Worm (Caenorhabditis elegans) whole organism, mixed stage, embryonic: ENCODE results near the gene pha-2.

Experiments
- M03D4.4 ChIP-seq: sonication (generic microtip); optimal IDR thresholded peaks from 2 replicates; lab custom pipeline; 2017; ENCODE audit warnings: mild to moderate bottlenecking, missing genetic modification characterization, missing compliant biosample characterization
- bed-3 ChIP-seq: fragments of 200-800 bp; sonication (Bioruptor generic); optimal IDR thresholded peaks from 3 replicates; lab custom pipeline; 2018; ENCODE audit warnings: mild to moderate bottlenecking, missing genetic modification characterization, moderate library complexity, missing compliant biosample characterization
- blmp-1 ChIP-seq: fragments of 150-350 bp; optimal IDR thresholded peaks from 2 replicates; lab custom pipeline; 2014; ENCODE audit warnings: missing biosample characterization, missing genetic modification characterization
- ceh-39 ChIP-seq: fragments of 150-350 bp; optimal IDR thresholded peaks from 2 replicates; lab custom pipeline; 2014; ENCODE audit warnings: missing biosample characterization, missing genetic modification characterization
- ceh-43 ChIP-seq: fragments of 200-800 bp; sonication (Bioruptor generic); optimal IDR thresholded peaks from 2 replicates; lab custom pipeline; 2018; ENCODE audit warnings: mild to moderate bottlenecking, missing genetic modification characterization, moderate library complexity, missing compliant biosample characterization
- ceh-83 ChIP-seq: fragments of 200-800 bp; sonication (Bioruptor generic); optimal IDR thresholded peaks from 2 replicates; lab custom pipeline; 2018; ENCODE audit warnings: mild to moderate bottlenecking, missing genetic modification characterization, missing compliant biosample characterization
- ces-1 ChIP-seq: fragments of 150-350 bp; optimal IDR thresholded peaks from 2 replicates; lab custom pipeline; 2014; ENCODE audit warnings: missing biosample characterization, missing genetic modification reagents, missing genetic modification characterization
- cnd-1 ChIP-seq: fragments of 200-800 bp; sonication (Bioruptor generic); optimal IDR thresholded peaks from 2 replicates; lab custom pipeline; 2018; ENCODE audit warnings: mild to moderate bottlenecking, missing genetic modification characterization, missing compliant biosample characterization
- drap-1 ChIP-seq: fragments of 200-800 bp; sonication (Bioruptor generic); optimal IDR thresholded peaks from 3 replicates; lab custom pipeline; 2018; ENCODE audit warnings: mild to moderate bottlenecking, missing genetic modification characterization, missing compliant biosample characterization
- elt-1 ChIP-seq: sonication (generic microtip); optimal IDR thresholded peaks from 2 replicates; lab custom pipeline; 2017; ENCODE audit warnings: missing genetic modification characterization, mild to moderate bottlenecking, missing compliant biosample characterization, antibody characterized with exemption, moderate library complexity, borderline replicate concordance; ENCODE audit not compliant: insufficient read depth
- elt-3 ChIP-seq: fragments of 150-350 bp; optimal IDR thresholded peaks from 2 replicates; lab custom pipeline; 2014; ENCODE audit warnings: missing biosample characterization, missing genetic modification characterization
- flh-1 ChIP-seq: fragments of 200-800 bp; sonication (Bioruptor generic); optimal IDR thresholded peaks from 2 replicates; lab custom pipeline; 2018; ENCODE audit warnings: mild to moderate bottlenecking, missing genetic modification characterization, moderate library complexity, missing compliant biosample characterization
- ham-2 ChIP-seq: fragments of 200-800 bp; sonication (Bioruptor generic); optimal IDR thresholded peaks from 2 replicates; lab custom pipeline; 2018; ENCODE audit warnings: mild to moderate bottlenecking, missing genetic modification characterization, missing compliant biosample characterization
- hlh-1 ChIP-seq: fragments of 150-350 bp; optimal IDR thresholded peaks from 2 replicates; lab custom pipeline; 2014; ENCODE audit warnings: missing biosample characterization, missing genetic modification reagents, missing genetic modification characterization
- lin-13 ChIP-seq: fragments of 150-350 bp; optimal IDR thresholded peaks from 2 replicates; lab custom pipeline; 2014; ENCODE audit warnings: missing biosample characterization, missing genetic modification characterization
- lin-32 ChIP-seq: fragments of 200-800 bp; sonication (Bioruptor generic); optimal IDR thresholded peaks from 2 replicates; lab custom pipeline; 2018; ENCODE audit warnings: mild to moderate bottlenecking, missing genetic modification characterization, missing compliant biosample characterization
- lsy-2 ChIP-seq: fragments of 150-350 bp; optimal IDR thresholded peaks from 2 replicates; lab custom pipeline; 2014; ENCODE audit warnings: missing biosample characterization, missing genetic modification characterization
- mab-5 ChIP-seq: fragments of 150-350 bp; optimal IDR thresholded peaks from 2 replicates; lab custom pipeline; 2014; ENCODE audit warnings: missing biosample characterization, missing genetic modification characterization
- mep-1 ChIP-seq: fragments of 150-350 bp; optimal IDR thresholded peaks from 2 replicates; lab custom pipeline; 2017; ENCODE audit warnings: missing biosample characterization, missing genetic modification reagents, missing genetic modification characterization, inconsistent platforms
- mls-2 ChIP-seq: sonication (generic microtip); optimal IDR thresholded peaks from 2 replicates; lab custom pipeline; 2016; ENCODE audit warnings: mild to moderate bottlenecking, missing genetic modification characterization, moderate library complexity, missing compliant biosample characterization
- nhr-12 ChIP-seq: fragments of 150-350 bp; optimal IDR thresholded peaks from 2 replicates; lab custom pipeline; 2014; ENCODE audit warnings: missing biosample characterization, missing genetic modification characterization
- nhr-2 ChIP-seq: fragments of 150-350 bp; optimal IDR thresholded peaks from 2 replicates; lab custom pipeline; 2014; ENCODE audit warnings: missing biosample characterization, missing genetic modification characterization
- nhr-237 ChIP-seq: fragments of 150-350 bp; optimal IDR thresholded peaks from 2 replicates; lab custom pipeline; 2014; ENCODE audit warnings: missing biosample characterization, missing genetic modification characterization
- nhr-28 ChIP-seq: fragments of 150-350 bp; optimal IDR thresholded peaks from 2 replicates; lab custom pipeline; 2014; ENCODE audit warnings: missing biosample characterization, missing genetic modification characterization
- nhr-76 ChIP-seq: sonication (generic microtip); optimal IDR thresholded peaks from 2 replicates; lab custom pipeline; 2017; ENCODE audit warnings: missing biosample characterization, missing genetic modification characterization
- pha-4 ChIP-seq: fragments of 150-350 bp; optimal IDR thresholded peaks from 2 replicates; lab custom pipeline; 2018; ENCODE audit warnings: missing biosample characterization, missing genetic modification reagents, missing genetic modification characterization
- sem-2 ChIP-seq: fragments of 200-800 bp; sonication (Bioruptor generic); optimal IDR thresholded peaks from 2 replicates; lab custom pipeline; 2018; ENCODE audit warnings: mild to moderate bottlenecking, missing genetic modification characterization, missing compliant biosample characterization
- snpc-4 ChIP-seq: fragments of 150-350 bp; optimal IDR thresholded peaks from 2 replicates; lab custom pipeline; 2014; ENCODE audit warnings: missing biosample characterization, missing genetic modification characterization
- sptf-1 ChIP-seq: sonication (generic microtip); optimal IDR thresholded peaks from 2 replicates; lab custom pipeline; 2017; ENCODE audit warnings: mild to moderate bottlenecking, missing genetic modification characterization, moderate library complexity, missing compliant biosample characterization
- tbx-8 ChIP-seq: fragments of 200-800 bp; sonication (Bioruptor generic); optimal IDR thresholded peaks from 2 replicates; lab custom pipeline; 2018; ENCODE audit warnings: mild to moderate bottlenecking, missing genetic modification characterization, moderate library complexity, missing compliant biosample characterization
- unc-120 ChIP-seq: sonication (generic microtip); optimal IDR thresholded peaks from 2 replicates; lab custom pipeline; 2017; ENCODE audit warnings: missing genetic modification characterization, missing compliant biosample characterization; ENCODE audit not compliant: poor library complexity, severe bottlenecking
- unc-39 ChIP-seq: fragments of 150-350 bp; optimal IDR thresholded peaks from 2 replicates; lab custom pipeline; 2014; ENCODE audit warnings: missing biosample characterization, missing genetic modification characterization
- unc-62 ChIP-seq: fragments of 150-350 bp; optimal IDR thresholded peaks from 2 replicates; lab custom pipeline; 2014; ENCODE audit warnings: missing biosample characterization, missing genetic modification reagents, missing genetic modification characterization
- zip-8 ChIP-seq: fragments of 150-350 bp; optimal IDR thresholded peaks from 2 replicates; lab custom pipeline; 2014; ENCODE audit warnings: missing biosample characterization, missing genetic modification characterization
- ztf-11 ChIP-seq: fragments of 150-350 bp; optimal IDR thresholded peaks from 2 replicates; lab custom pipeline; 2014; ENCODE audit warnings: missing biosample characterization, missing genetic modification characterization

pha-2 gene

DNA sequence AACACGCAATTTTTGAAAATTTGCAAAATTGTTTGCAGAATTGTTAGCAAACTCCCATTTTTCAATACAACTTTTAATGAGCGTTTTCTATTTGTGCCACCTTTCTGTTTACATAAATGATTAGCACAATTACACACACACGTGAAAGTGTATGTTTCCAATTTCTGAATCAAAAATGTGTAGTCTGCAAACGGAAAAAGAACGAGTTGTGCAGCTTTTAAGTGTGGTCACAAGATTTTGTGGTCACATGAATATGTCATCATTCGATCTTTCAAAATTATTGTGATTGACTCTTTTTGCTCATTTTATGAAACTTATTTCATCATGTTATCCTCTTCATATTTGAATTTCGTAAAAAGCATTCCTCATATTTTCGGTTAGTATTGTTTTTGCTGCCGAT, 36.1 kb downstream of the pha-2 start:
- TF ChIP-seq unc-39 (tag; lab: Kevin White, UChicago) = no peak
- no peak for TF ChIP-seq hlh-1 (tag; lab: Kevin White, UChicago)
- TF ChIP-seq flh-1 (GFP tag; lab: Kevin White, UChicago) = no peak
- no peak for TF ChIP-seq unc-120 (tag; lab: Kevin White, UChicago)
- no peak for TF ChIP-seq ceh-43 (GFP tag; lab: Kevin White, UChicago)
- no peak for TF ChIP-seq lin-32 (GFP tag; lab: Kevin White, UChicago)

DNA sequence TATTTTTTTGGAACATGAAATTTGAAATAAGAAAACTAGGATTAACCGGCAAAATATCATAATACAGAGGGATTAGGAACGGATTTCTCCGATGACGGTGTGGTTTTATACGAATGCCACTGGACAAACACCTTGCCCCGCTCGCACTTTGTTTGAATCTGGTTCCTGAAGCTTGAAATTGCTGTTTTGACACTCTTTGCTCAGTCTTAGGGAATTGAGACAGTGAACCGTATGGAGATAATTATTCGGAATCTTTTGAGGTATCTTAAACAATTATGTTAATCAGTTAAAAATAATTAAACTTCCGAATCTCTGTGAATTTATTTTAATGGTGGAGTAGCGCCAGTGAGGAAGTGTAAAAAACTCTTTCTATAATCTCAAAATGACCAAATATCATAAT, 37.3 kb downstream of the pha-2 start, which contains the start of gene F13C5.3:
TSS of gene F13C5.3 (minus strand) at position 101 of the 400 bp plus-strand sequence.
- TF ChIP-seq mep-1 (tag; lab: Kevin White, UChicago) = no peak
- TF ChIP-seq lin-32 (GFP tag; lab: Kevin White, UChicago) = no peak
- no peak for TF ChIP-seq sem-2
- no peak for TF ChIP-seq cnd-1 (tag; lab: Kevin White, UChicago)
- TF ChIP-seq nhr-2 (tag; lab: Kevin White, UChicago) = no peak
- no peak for TF ChIP-seq flh-1 (GFP tag; lab: Kevin White, UChicago)
- no peak for TF ChIP-seq elt-1 (tag; lab: Kevin White, UChicago)
- TF ChIP-seq zip-8 (tag; lab: Kevin White, UChicago) = no peak
- TF ChIP-seq lsy-2 (tag; lab: Kevin White, UChicago) = no peak
- no peak for TF ChIP-seq elt-3
- TF ChIP-seq mab-5 (tag; lab: Kevin White, UChicago) = no peak
- no peak for TF ChIP-seq tbx-8 (GFP tag; lab: Kevin White, UChicago)
- TF ChIP-seq ceh-39 = no peak
- TF ChIP-seq drap-1 (GFP tag; lab: Kevin White, UChicago) = no peak
- no peak for TF ChIP-seq nhr-237 (tag; lab: Kevin White, UChicago)
- TF ChIP-seq ceh-43 (GFP tag; lab: Kevin White, UChicago) = no peak

ce11 chrX:593910-594447, 42.8 kb downstream of the pha-2 start, which contains the start of gene F13C5.2:
F13C5.2 (plus strand) TSS chrX:593960.
- TF ChIP-seq cnd-1 (tag; lab: Kevin White, UChicago) (peak; percentile 16), elt-3 (no peak)

ce11 chrX:593245-593733, 43.5 kb downstream of the pha-2 start:
- TF ChIP-seq M03D4.4 (tag; lab: Kevin White, UChicago) = peak; percentile 58
- TF ChIP-seq ceh-83 (GFP tag; lab: Kevin White, UChicago) = no peak
- TF ChIP-seq elt-3 = no peak
- TF ChIP-seq ceh-43 (GFP tag; lab: Kevin White, UChicago) = peak; percentile 69
- TF ChIP-seq blmp-1 = no peak
- no peak for TF ChIP-seq lin-32 (GFP tag; lab: Kevin White, UChicago)
- peak; percentile 63 for TF ChIP-seq elt-1 (tag; lab: Kevin White, UChicago)
- no peak for TF ChIP-seq mab-5 (tag; lab: Kevin White, UChicago)
- TF ChIP-seq nhr-76 (tag; lab: Kevin White, UChicago) = no peak
- TF ChIP-seq sptf-1 = peak; percentile 76
- TF ChIP-seq ham-2 (GFP tag; lab: Kevin White, UChicago) = peak; percentile 83
- peak; percentile 69 for TF ChIP-seq unc-62
- peak; percentile 54 for TF ChIP-seq ces-1
- peak; percentile 71 for TF ChIP-seq mls-2 (tag; lab: Kevin White, UChicago)
- peak; percentile 84 for TF ChIP-seq ztf-11
- peak; percentile 71 for TF ChIP-seq nhr-2 (tag; lab: Kevin White, UChicago)
- TF ChIP-seq mep-1 (tag; lab: Kevin White, UChicago) = peak; percentile 56
- no peak for TF ChIP-seq ceh-39
- no peak for TF ChIP-seq snpc-4 (tag; lab: Kevin White, UChicago)
- peak; percentile 2 for TF ChIP-seq sem-2
- peak; percentile 96 for TF ChIP-seq unc-120 (tag; lab: Kevin White, UChicago)
- no peak for TF ChIP-seq flh-1 (GFP tag; lab: Kevin White, UChicago)
- peak; percentile 89 for TF ChIP-seq cnd-1 (tag; lab: Kevin White, UChicago)
- no peak for TF ChIP-seq zip-8 (tag; lab: Kevin White, UChicago)
- no peak for TF ChIP-seq unc-39 (tag; lab: Kevin White, UChicago)
- TF ChIP-seq lsy-2 (tag; lab: Kevin White, UChicago) = peak; percentile 27
- TF ChIP-seq bed-3 (GFP tag; lab: Kevin White, UChicago) = no peak
- TF ChIP-seq nhr-12 (tag; lab: Kevin White, UChicago) = no peak
- peak; percentile 79 for TF ChIP-seq hlh-1 (tag; lab: Kevin White, UChicago)
- TF ChIP-seq tbx-8 (GFP tag; lab: Kevin White, UChicago) = peak; percentile 17
- peak; percentile 62 for TF ChIP-seq nhr-237 (tag; lab: Kevin White, UChicago)
- peak; percentile 81 for TF ChIP-seq lin-13
- TF ChIP-seq nhr-28 (tag; lab: Kevin White, UChicago) = no peak
- peak; percentile 85 for TF ChIP-seq pha-4 (tag; lab: Kevin White, UChicago)
- peak; percentile 59 for TF ChIP-seq drap-1 (GFP tag; lab: Kevin White, UChicago)
